In the genomic region with DNA sequence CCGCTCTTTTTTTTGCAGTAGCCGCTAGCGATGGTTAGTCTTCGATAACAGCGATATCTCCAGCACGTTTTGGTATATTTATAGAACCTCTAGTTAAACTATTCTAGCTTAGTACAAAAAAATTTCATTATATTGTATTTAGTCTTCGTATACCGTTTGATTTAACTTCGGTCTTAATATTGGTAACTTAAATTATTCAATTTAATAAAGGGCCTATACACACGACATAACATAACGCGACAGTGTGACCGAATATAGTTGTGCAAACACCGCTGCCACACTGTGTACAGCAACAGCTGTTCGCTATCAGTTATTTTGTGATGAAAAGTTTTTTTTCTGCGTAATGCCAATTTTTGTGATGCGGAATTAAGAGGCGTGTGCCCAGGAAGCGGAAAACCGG, we compare ENCODE assay signal across 5 fruit fly cellular contexts.
A peak's percentile ranks its signal among the peaks of the same experiment; 100 is the strongest.
TF ChIP-seq lines count a peak whose summit lies in the region.

Gene Cdc5, minus strand, starts transcription at position 183 of the 400 bp plus-strand sequence.
Gene CG1233, plus strand, starts transcription at position 272 of the 400 bp plus-strand sequence.

- TF ChIP-seq CTCF in whole organism, embryonic (GFP tag; optimal IDR thresholded peaks at IDR 0.05; lab: Kevin White, UChicago): no peak

TF ChIP-seq in whole organism, adult, 20 proteins besides CTCF, POLR2A, EP300 and RAD21 (continues in another document):
- no peak for TF ChIP-seq ovo (GFP tag; optimal IDR thresholded peaks at IDR 0.05; lab: Kevin White, UChicago)
- TF ChIP-seq pad (GFP tag; optimal IDR thresholded peaks at IDR 0.05; lab: Kevin White, UChicago): no peak
- peak; percentile 12 for TF ChIP-seq CG1620 (GFP tag; optimal IDR thresholded peaks at IDR 0.05; lab: Kevin White, UChicago)
- peak; percentile 68 for TF ChIP-seq Mnt (GFP tag; optimal IDR thresholded peaks at IDR 0.05; lab: Kevin White, UChicago)
- no peak for TF ChIP-seq CG33017 (tag; optimal IDR thresholded peaks at IDR 0.05; lab: Kevin White, UChicago)
- no peak for TF ChIP-seq CG12768 (GFP tag; optimal IDR thresholded peaks at IDR 0.05; lab: Kevin White, UChicago)
- TF ChIP-seq Clk (GFP tag; optimal IDR thresholded peaks at IDR 0.05; lab: Kevin White, UChicago): no peak
- no peak for TF ChIP-seq CG5204 (GFP tag; optimal IDR thresholded peaks at IDR 0.05; lab: Kevin White, UChicago)
- peak; percentile 29 for TF ChIP-seq tj (GFP tag; optimal IDR thresholded peaks at IDR 0.05; lab: Kevin White, UChicago)
- TF ChIP-seq cnc (optimal IDR thresholded peaks at IDR 0.05; lab: Kevin White, UChicago): no peak
- TF ChIP-seq CG7101 (tag; optimal IDR thresholded peaks at IDR 0.05; lab: Kevin White, UChicago): peak; percentile 3
- TF ChIP-seq bab1 (GFP tag; optimal IDR thresholded peaks at IDR 0.05; lab: Kevin White, UChicago): peak; percentile 89
- no peak for TF ChIP-seq toe (GFP tag; optimal IDR thresholded peaks at IDR 0.05; lab: Kevin White, UChicago)
- no peak for TF ChIP-seq CG7045 (GFP tag; optimal IDR thresholded peaks at IDR 0.05; lab: Kevin White, UChicago)
- TF ChIP-seq CG14711 (tag; optimal IDR thresholded peaks at IDR 0.05; lab: Kevin White, UChicago): peak; percentile 33
- TF ChIP-seq kay (GFP tag; lab: Kevin White, UChicago; ENCODE audit: borderline replicate concordance): no peak
- TF ChIP-seq CG11617 (GFP tag; optimal IDR thresholded peaks at IDR 0.05; lab: Kevin White, UChicago): peak; percentile 24

TF ChIP-seq in whole organism, embryonic, 481 proteins besides CTCF, POLR2A, EP300 and RAD21 (continues in another document):
- peak; percentile 62 for TF ChIP-seq lilli (GFP tag; optimal IDR thresholded peaks at IDR 0.05; lab: Kevin White, UChicago)
- peak; percentile 29 for TF ChIP-seq CG16863 (GFP tag; optimal IDR thresholded peaks at IDR 0.05; lab: Kevin White, UChicago)
- no peak for TF ChIP-seq cad (GFP tag; optimal IDR thresholded peaks at IDR 0.05; lab: Kevin White, UChicago)
- peak in 1 of 2 experiments; percentile 26 for TF ChIP-seq dpn (GFP tag; optimal IDR thresholded peaks at IDR 0.05; lab: Kevin White, UChicago)
- TF ChIP-seq psq (GFP tag; optimal IDR thresholded peaks at IDR 0.05; lab: Kevin White, UChicago): peak; percentile 13
- TF ChIP-seq CG32532 (GFP tag; IDR thresholded peaks at IDR 0.05; lab: Robert Waterston, UW): peak; percentile 42
- no peak for TF ChIP-seq Ravus (GFP tag; IDR thresholded peaks at IDR 0.05; lab: Robert Waterston, UW)
- TF ChIP-seq fd3F (GFP tag; optimal IDR thresholded peaks at IDR 0.05; lab: Kevin White, UChicago): no peak
- no peak for TF ChIP-seq Hmr (GFP tag; optimal IDR thresholded peaks at IDR 0.05; lab: Kevin White, UChicago)
- TF ChIP-seq tap (tag; optimal IDR thresholded peaks at IDR 0.05; lab: Kevin White, UChicago): no peak
- TF ChIP-seq CG15073 (GFP tag; optimal IDR thresholded peaks at IDR 0.05; lab: Kevin White, UChicago): no peak
- peak; percentile 15 for TF ChIP-seq Atf3 (GFP tag; optimal IDR thresholded peaks at IDR 0.05; lab: Kevin White, UChicago)
- TF ChIP-seq CG32772 (GFP tag; IDR thresholded peaks at IDR 0.05; lab: Robert Waterston, UW): peak; percentile 63; the same call in 1 of the 2 replicates
- peak; percentile 31 for TF ChIP-seq Mes4 (GFP tag; optimal IDR thresholded peaks at IDR 0.05; lab: Kevin White, UChicago)
- TF ChIP-seq unc-4 (GFP tag; IDR thresholded peaks at IDR 0.05; lab: Robert Waterston, UW; ENCODE audit: partially characterized antibody): peak; percentile 57; the same call in 1 of the 2 replicates
- peak; percentile 79 for TF ChIP-seq stwl (tag; optimal IDR thresholded peaks at IDR 0.05; lab: Kevin White, UChicago)
- peak; percentile 42; the same call in 1 of the 2 replicates for TF ChIP-seq ara (GFP tag; IDR thresholded peaks at IDR 0.05; lab: Robert Waterston, UW)

TF ChIP-seq in whole organism, prepupa, 60 proteins besides CTCF, POLR2A, EP300 and RAD21:
- TF ChIP-seq CG15336 (GFP tag; IDR thresholded peaks at IDR 0.05; lab: Robert Waterston, UW) (peak; percentile 33; the same call in 1 of the 2 replicates), lz (GFP tag; optimal IDR thresholded peaks at IDR 0.05; lab: Kevin White, UChicago) (peak; percentile 41), CG8319 (GFP tag; optimal IDR thresholded peaks at IDR 0.05; lab: Kevin White, UChicago) (no peak), CG31627 (GFP tag; optimal IDR thresholded peaks at IDR 0.05; lab: Kevin White, UChicago) (peak; percentile 26), Ets96B (tag; optimal IDR thresholded peaks at IDR 0.05; lab: Kevin White, UChicago) (no peak)

TF ChIP-seq in whole organism, pupa, 21 proteins besides CTCF, POLR2A, EP300 and RAD21:
- TF ChIP-seq Pif1A (GFP tag; optimal IDR thresholded peaks at IDR 0.05; lab: Kevin White, UChicago): no peak
- TF ChIP-seq gl (tag; optimal IDR thresholded peaks at IDR 0.05; lab: Kevin White, UChicago): no peak
- TF ChIP-seq CG9948 (tag; optimal IDR thresholded peaks at IDR 0.05; lab: Kevin White, UChicago): no peak
- TF ChIP-seq fd96Ca (GFP tag; IDR thresholded peaks at IDR 0.05; lab: Robert Waterston, UW): no peak
- TF ChIP-seq CG32121 (GFP tag; IDR thresholded peaks at IDR 0.05; lab: Robert Waterston, UW): peak; percentile 27; the same call in 1 of the 2 replicates
- TF ChIP-seq D1 (tag; optimal IDR thresholded peaks at IDR 0.05; lab: Kevin White, UChicago): no peak

TF ChIP-seq in whole organism, wandering third instar larva, 38 proteins besides CTCF, POLR2A, EP300 and RAD21:
- TF ChIP-seq OdsH (GFP tag; optimal IDR thresholded peaks at IDR 0.05; lab: Kevin White, UChicago) (no peak), dmrt93B (GFP tag; optimal IDR thresholded peaks at IDR 0.05; lab: Kevin White, UChicago) (no peak), dsf (GFP tag; optimal IDR thresholded peaks at IDR 0.05; lab: Kevin White, UChicago; ENCODE audit: borderline replicate concordance) (no peak), dl (GFP tag; optimal IDR thresholded peaks at IDR 0.05; lab: Kevin White, UChicago; ENCODE audit: insufficient read depth in 1 of 2, partially characterized antibody in 2 of 2) (peak in 1 of 2 experiments; percentile 76), jim (GFP tag; optimal IDR thresholded peaks at IDR 0.05; lab: Kevin White, UChicago) (no peak), lola (GFP tag; optimal IDR thresholded peaks at IDR 0.05; lab: Kevin White, UChicago) (no peak), N (GFP tag; optimal IDR thresholded peaks at IDR 0.05; lab: Kevin White, UChicago) (no peak), Dif (GFP tag; optimal IDR thresholded peaks at IDR 0.05; lab: Kevin White, UChicago; ENCODE audit: partially characterized antibody) (peak; percentile 98), woc (GFP tag; optimal IDR thresholded peaks at IDR 0.05; lab: Kevin White, UChicago) (no peak), pan (optimal IDR thresholded peaks at IDR 0.05; lab: Kevin White, UChicago) (no peak), br (GFP tag; optimal IDR thresholded peaks at IDR 0.05; lab: Kevin White, UChicago) (no peak), h (GFP tag; optimal IDR thresholded peaks at IDR 0.05; lab: Kevin White, UChicago) (no peak), rgr (GFP tag; optimal IDR thresholded peaks at IDR 0.05; lab: Kevin White, UChicago) (no peak), CG32264 (GFP tag; optimal IDR thresholded peaks at IDR 0.05; lab: Kevin White, UChicago) (no peak), sage (GFP tag; optimal IDR thresholded peaks at IDR 0.05; lab: Kevin White, UChicago) (no peak), CG9705 (GFP tag; optimal IDR thresholded peaks at IDR 0.05; lab: Kevin White, UChicago) (no peak), Vsx2 (GFP tag; optimal IDR thresholded peaks at IDR 0.05; lab: Kevin White, UChicago; ENCODE audit: partially characterized antibody) (peak; percentile 99), GATAd (GFP tag; optimal IDR thresholded peaks at IDR 0.05; lab: Kevin White, UChicago) (no peak), fru (GFP tag; optimal IDR thresholded peaks at IDR 0.05; lab: Kevin White, UChicago) (no peak), Jra (GFP tag; optimal IDR thresholded peaks at IDR 0.05; lab: Kevin White, UChicago) (no peak), tai (GFP tag; optimal IDR thresholded peaks at IDR 0.05; lab: Kevin White, UChicago) (no peak), HLH106 (tag; optimal IDR thresholded peaks at IDR 0.05; lab: Kevin White, UChicago) (no peak), psq (GFP tag; optimal IDR thresholded peaks at IDR 0.05; lab: Kevin White, UChicago) (no peak), Hnf4 (GFP tag; optimal IDR thresholded peaks at IDR 0.05; lab: Kevin White, UChicago) (no peak), Rel (GFP tag; optimal IDR thresholded peaks at IDR 0.05; lab: Kevin White, UChicago) (no peak), Rel (tag; optimal IDR thresholded peaks at IDR 0.05; lab: Kevin White, UChicago) (no peak), Myc (optimal IDR thresholded peaks at IDR 0.05; lab: Kevin White, UChicago) (no peak), usp (GFP tag; optimal IDR thresholded peaks at IDR 0.05; lab: Kevin White, UChicago) (no peak), sv (GFP tag; optimal IDR thresholded peaks at IDR 0.05; lab: Kevin White, UChicago) (peak; percentile 16)
